Worm (Caenorhabditis elegans) whole organism, young adult: Measurements from ENCODE around the gene T09B9.3.

Source experiments
- B0019.2 ChIP-seq: fragments of 200-800 bp; sonication (Bioruptor generic); conservative IDR thresholded peaks from 2 replicates; pipeline ENCODE4 v1.3.6; 2022; ENCODE audit warnings: missing genetic modification reagents, missing genetic modification characterization, missing compliant biosample characterization
- B0261.1 ChIP-seq: sonication (generic microtip); optimal IDR thresholded peaks from 2 replicates; lab custom pipeline; 2016; ENCODE audit warnings: mild to moderate bottlenecking, missing genetic modification characterization, moderate library complexity, missing compliant biosample characterization
- D2030.7 ChIP-seq: fragments of 200-800 bp; sonication (Bioruptor generic); IDR thresholded peaks from 2 replicates; pipeline ENCODE4 v1.3.6; 2022; ENCODE audit warnings: missing genetic modification reagents, missing genetic modification characterization, missing compliant biosample characterization
- F37B4.10 ChIP-seq: fragments of 200-800 bp; sonication (Bioruptor generic); IDR thresholded peaks from 2 replicates; pipeline ENCODE4 v1.3.6; 2022; ENCODE audit warnings: missing genetic modification characterization, missing compliant biosample characterization
- F57A8.1 ChIP-seq: fragments of 200-800 bp; sonication (Bioruptor generic); optimal IDR thresholded peaks from 2 replicates; lab custom pipeline; 2018; ENCODE audit warnings: mild to moderate bottlenecking, missing genetic modification characterization, moderate library complexity, missing compliant biosample characterization
- K12H6.12 ChIP-seq: fragments of 200-800 bp; sonication (Bioruptor generic); optimal IDR thresholded peaks from 2 replicates; lab custom pipeline; 2018; ENCODE audit warnings: mild to moderate bottlenecking, missing genetic modification characterization, missing compliant biosample characterization
- T07F8.4 ChIP-seq: sonication (generic microtip); optimal IDR thresholded peaks from 2 replicates; lab custom pipeline; 2016; ENCODE audit warnings: mild to moderate bottlenecking, missing genetic modification characterization, moderate library complexity, missing compliant biosample characterization
- Y53G8AR.9 ChIP-seq: fragments of 200-800 bp; sonication (Bioruptor generic); conservative IDR thresholded peaks from 2 replicates; pipeline ENCODE4 v1.3.6; 2022; ENCODE audit warnings: missing genetic modification reagents, missing genetic modification characterization, missing compliant biosample characterization
- Y95B8A.8 ChIP-seq: fragments of 200-800 bp; sonication (Bioruptor generic); IDR thresholded peaks from 2 replicates; pipeline ENCODE4 v1.3.6; 2022; ENCODE audit warnings: missing genetic modification reagents, missing genetic modification characterization, missing compliant biosample characterization
- ZK185.1 ChIP-seq: sonication (generic microtip); optimal IDR thresholded peaks from 2 replicates; lab custom pipeline; 2016; ENCODE audit warnings: mild to moderate bottlenecking, missing genetic modification characterization, missing compliant biosample characterization; ENCODE audit not compliant: poor library complexity, severe bottlenecking
- aptf-2 ChIP-seq: fragments of 200-800 bp; sonication (Bioruptor generic); conservative IDR thresholded peaks from 2 replicates; pipeline ENCODE4 v1.3.6; 2022; ENCODE audit warnings: missing genetic modification reagents, missing genetic modification characterization, missing compliant biosample characterization
- athp-1 ChIP-seq: sonication (generic microtip); optimal IDR thresholded peaks from 2 replicates; lab custom pipeline; 2017; ENCODE audit warnings: mild to moderate bottlenecking, missing genetic modification characterization, missing compliant biosample characterization
- attf-5 ChIP-seq: fragments of 200-800 bp; sonication (Bioruptor generic); optimal IDR thresholded peaks from 2 replicates; lab custom pipeline; 2018; ENCODE audit warnings: mild to moderate bottlenecking, missing genetic modification characterization, missing compliant biosample characterization
- bed-1 ChIP-seq: fragments of 200-800 bp; sonication (Bioruptor generic); IDR thresholded peaks from 2 replicates; pipeline ENCODE4 v1.3.6; 2022; ENCODE audit warnings: missing genetic modification reagents, missing genetic modification characterization, missing compliant biosample characterization
- bed-2 ChIP-seq: fragments of 200-800 bp; sonication (Bioruptor generic); IDR thresholded peaks from 2 replicates; pipeline ENCODE4 v1.3.6; 2022; ENCODE audit warnings: missing genetic modification reagents, missing genetic modification characterization, missing compliant biosample characterization
- ceh-58 ChIP-seq: fragments of 200-800 bp; sonication (Bioruptor generic); IDR thresholded peaks from 2 replicates; pipeline ENCODE4 v1.3.6; 2022; ENCODE audit warnings: missing genetic modification characterization, missing compliant biosample characterization
- ceh-79 ChIP-seq: sonication (generic microtip); optimal IDR thresholded peaks from 2 replicates; lab custom pipeline; 2017; ENCODE audit warnings: mild to moderate bottlenecking, missing genetic modification characterization, missing compliant biosample characterization
- chd-7 ChIP-seq: sonication (generic microtip); optimal IDR thresholded peaks from 2 replicates; lab custom pipeline; 2016; ENCODE audit warnings: mild to moderate bottlenecking, missing genetic modification characterization, moderate library complexity, missing compliant biosample characterization
- efl-1 ChIP-seq: fragments of 150-350 bp; optimal IDR thresholded peaks from 2 replicates; lab custom pipeline; 2014; ENCODE audit warnings: missing biosample characterization, missing genetic modification reagents, missing genetic modification characterization
- egrh-3 ChIP-seq: fragments of 200-800 bp; sonication (Bioruptor generic); IDR thresholded peaks from 2 replicates; pipeline ENCODE4 v1.3.6; 2022; ENCODE audit warnings: missing genetic modification reagents, missing genetic modification characterization, missing compliant biosample characterization
- ets-4 ChIP-seq: fragments of 200-800 bp; sonication (Bioruptor generic); optimal IDR thresholded peaks from 2 replicates; lab custom pipeline; 2018; ENCODE audit warnings: mild to moderate bottlenecking, missing genetic modification characterization, missing compliant biosample characterization
- gei-17 ChIP-seq: fragments of 200-800 bp; sonication (Bioruptor generic); optimal IDR thresholded peaks from 2 replicates; lab custom pipeline; 2018; ENCODE audit warnings: mild to moderate bottlenecking, missing genetic modification characterization, missing compliant biosample characterization
- him-1 ChIP-seq: sonication (generic microtip); optimal IDR thresholded peaks from 2 replicates; lab custom pipeline; 2016; ENCODE audit warnings: missing genotype, missing genetic modification reagents, missing genetic modification characterization, missing compliant biosample characterization
- lag-1 ChIP-seq: fragments of 200-800 bp; sonication (Bioruptor generic); IDR thresholded peaks from 2 replicates; pipeline ENCODE4 v1.3.6; 2022; ENCODE audit warnings: missing genetic modification reagents, missing genetic modification characterization, missing compliant biosample characterization
- lsy-27 ChIP-seq: sonication (generic microtip); optimal IDR thresholded peaks from 2 replicates; lab custom pipeline; 2017; ENCODE audit warnings: missing genetic modification characterization, mild to moderate bottlenecking, missing compliant biosample characterization, antibody characterized with exemption, missing genotype, borderline replicate concordance; ENCODE audit not compliant: insufficient read depth
- madf-10 ChIP-seq: sonication (generic microtip); optimal IDR thresholded peaks from 2 replicates; lab custom pipeline; 2016; ENCODE audit warnings: mild to moderate bottlenecking, missing genetic modification characterization, missing compliant biosample characterization
- mcd-1 ChIP-seq: fragments of 200-800 bp; sonication (Bioruptor generic); IDR thresholded peaks from 2 replicates; pipeline ENCODE4 v1.3.6; 2022; ENCODE audit warnings: missing genetic modification reagents, missing genetic modification characterization, missing compliant biosample characterization
- mel-28 ChIP-seq: sonication (generic microtip); optimal IDR thresholded peaks from 2 replicates; lab custom pipeline; 2016; ENCODE audit warnings: borderline replicate concordance, mild to moderate bottlenecking, missing genetic modification characterization, missing compliant biosample characterization
- mxl-1 ChIP-seq: sonication (generic microtip); optimal IDR thresholded peaks from 2 replicates; lab custom pipeline; 2016; ENCODE audit warnings: missing genetic modification characterization, missing compliant biosample characterization
- nhr-120 ChIP-seq: fragments of 200-800 bp; sonication (Bioruptor generic); IDR thresholded peaks from 2 replicates; pipeline ENCODE4 v1.3.6; 2022; ENCODE audit warnings: missing genetic modification characterization, missing compliant biosample characterization
- nhr-179 ChIP-seq: sonication (generic microtip); optimal IDR thresholded peaks from 2 replicates; lab custom pipeline; 2016; ENCODE audit warnings: mild to moderate bottlenecking, missing genetic modification characterization, missing compliant biosample characterization
- nhr-80 ChIP-seq: sonication (generic microtip); optimal IDR thresholded peaks from 2 replicates; lab custom pipeline; 2016; ENCODE audit warnings: missing genetic modification characterization, missing compliant biosample characterization
- rpc-1 ChIP-seq, 2 experiments: fragments of 150-350 bp in 1 of 2; sonication (generic microtip) in 1 of 2; optimal IDR thresholded peaks; 2 replicates each; lab custom pipeline; 2014 to 2018; ENCODE audit warnings: missing biosample characterization in 1 of 2, missing genetic modification characterization in 1 of 2, missing genetic modification reagents in 1 of 2, missing genotype in 1 of 2
- sdz-38 ChIP-seq: sonication (generic microtip); optimal IDR thresholded peaks from 2 replicates; lab custom pipeline; 2016; ENCODE audit warnings: missing genotype, missing genetic modification characterization, missing compliant biosample characterization
- snpc-1.1 ChIP-seq: sonication (generic microtip); optimal IDR thresholded peaks from 2 replicates; lab custom pipeline; 2017; ENCODE audit warnings: missing genetic modification characterization, mild to moderate bottlenecking, missing compliant biosample characterization, antibody characterized with exemption, moderate library complexity, missing genotype, missing genetic modification reagents; ENCODE audit not compliant: insufficient read depth
- snpc-1.3 ChIP-seq: sonication (generic microtip); optimal IDR thresholded peaks from 2 replicates; lab custom pipeline; 2017; ENCODE audit warnings: missing genetic modification characterization, mild to moderate bottlenecking, missing compliant biosample characterization, antibody characterized with exemption, moderate library complexity, missing genotype, missing genetic modification reagents; ENCODE audit not compliant: insufficient read depth
- tbp1 ChIP-seq: fragments of 200-800 bp; sonication (Bioruptor generic); optimal IDR thresholded peaks from 2 replicates; lab custom pipeline; 2018; ENCODE audit warnings: mild to moderate bottlenecking, missing genetic modification characterization, missing compliant biosample characterization
- ztf-26 ChIP-seq: sonication (generic microtip); optimal IDR thresholded peaks from 2 replicates; lab custom pipeline; 2017; ENCODE audit warnings: missing genetic modification characterization, missing compliant biosample characterization
- ztf-6 ChIP-seq: fragments of 200-800 bp; sonication (Bioruptor generic); IDR thresholded peaks from 2 replicates; pipeline ENCODE4 v1.3.6; 2022; ENCODE audit warnings: missing genetic modification reagents, missing genetic modification characterization, missing compliant biosample characterization

Gene T09B9.3

DNA sequence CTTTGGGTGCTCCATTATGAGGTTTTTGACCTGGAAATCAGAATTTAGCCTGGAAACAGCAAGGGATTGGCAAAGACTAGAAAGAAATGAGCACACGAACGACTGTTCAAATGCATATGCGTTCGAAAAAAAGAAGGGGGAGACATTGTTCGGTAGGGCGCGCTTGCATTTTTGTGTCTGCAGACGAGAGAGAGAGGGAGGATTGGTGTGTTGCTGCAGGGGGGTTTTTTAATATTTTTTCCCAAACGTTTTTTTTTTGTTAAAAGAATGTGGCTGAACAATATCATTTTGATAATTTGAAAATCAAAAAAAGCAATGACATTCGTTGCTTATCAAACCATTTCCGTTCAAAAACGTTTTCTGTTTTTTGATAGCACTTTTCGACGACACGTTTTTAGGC is 13.2 kb upstream of the T09B9.3 start, which contains the start of gene T09B9.4:
Gene T09B9.4, minus strand, starts transcription at position 30 of the 400 bp plus-strand sequence.
- TF ChIP-seq K12H6.12 (tag; lab: Kevin White, UChicago), result no peak
- TF ChIP-seq aptf-2 (GFP tag; lab: Robert Waterston, UW), result no peak
- TF ChIP-seq mcd-1, result peak; percentile 87
- TF ChIP-seq nhr-80, result peak; percentile 80
- no peak for TF ChIP-seq madf-10 (tag; lab: Kevin White, UChicago)

DNA sequence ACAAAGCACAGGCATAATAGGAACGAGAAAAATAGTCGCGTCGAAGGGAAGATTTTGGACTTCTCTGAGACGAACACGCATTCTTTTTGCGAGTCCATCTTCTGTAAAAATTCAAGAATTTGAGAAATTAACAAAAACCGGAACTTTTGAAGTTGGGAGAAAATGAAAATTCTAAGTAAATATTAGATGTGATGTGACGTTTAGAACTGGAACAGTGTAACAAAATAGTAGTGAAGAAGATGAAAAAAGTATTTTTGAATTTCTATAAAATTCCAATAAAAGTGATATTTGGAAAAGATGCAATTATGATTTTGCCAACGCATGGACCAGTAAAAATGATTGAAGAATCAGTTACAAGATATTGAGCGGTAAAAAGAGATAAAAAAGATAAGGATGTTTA is 3.7 kb upstream of the T09B9.3 start, which contains the start of gene slc-17.9:
Gene slc-17.9, minus strand, starts transcription at position 101 of the 400 bp plus-strand sequence.
- no peak for TF ChIP-seq ztf-26 (tag; lab: Kevin White, UChicago)
- TF ChIP-seq snpc-1.3 (tag; lab: Kevin White, UChicago), result no peak
- TF ChIP-seq nhr-120 (GFP tag; lab: Robert Waterston, UW), result no peak
- TF ChIP-seq attf-5 (GFP tag; lab: Kevin White, UChicago), result no peak
- TF ChIP-seq ceh-79 (tag; lab: Kevin White, UChicago), result no peak
- TF ChIP-seq ztf-6, result no peak
- no peak for TF ChIP-seq ets-4
- TF ChIP-seq B0019.2 (GFP tag; lab: Robert Waterston, UW), result no peak
- TF ChIP-seq ceh-58 (GFP tag; lab: Robert Waterston, UW), result no peak
- TF ChIP-seq aptf-2 (GFP tag; lab: Robert Waterston, UW), result no peak
- TF ChIP-seq mxl-1 (tag; lab: Kevin White, UChicago), result no peak
- TF ChIP-seq D2030.7 (GFP tag; lab: Robert Waterston, UW), result no peak

DNA sequence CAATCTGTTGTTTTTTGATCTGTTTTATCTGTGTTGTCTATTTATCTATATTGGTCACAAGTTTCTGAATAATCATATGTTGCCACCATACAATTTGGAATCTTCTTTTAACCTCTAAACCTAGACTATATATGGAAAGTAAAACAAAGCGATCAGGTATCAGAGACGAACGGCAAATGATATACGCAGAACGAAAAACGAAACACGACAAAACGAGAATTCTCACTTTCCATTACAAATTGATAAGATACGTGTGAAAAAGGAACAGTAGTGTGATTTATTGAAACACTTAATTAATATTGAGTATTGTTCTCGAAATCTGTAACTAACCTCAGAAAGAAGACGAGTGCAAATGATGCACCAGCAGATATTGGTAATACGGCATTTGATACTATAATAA is 2.7 kb upstream of the T09B9.3 start:
- TF ChIP-seq ZK185.1 (tag; lab: Kevin White, UChicago) (no peak), Y95B8A.8 (no peak), bed-2 (GFP tag; lab: Robert Waterston, UW) (no peak), bed-1 (no peak), gei-17 (GFP tag; lab: Kevin White, UChicago) (no peak), F57A8.1 (GFP tag; lab: Kevin White, UChicago) (no peak), lag-1 (GFP tag; lab: Robert Waterston, UW) (no peak), him-1 (tag; lab: Kevin White, UChicago) (no peak), lsy-27 (tag; lab: Kevin White, UChicago) (no peak), tbp1 (no peak), F37B4.10 (GFP tag; lab: Robert Waterston, UW) (no peak), Y53G8AR.9 (GFP tag; lab: Robert Waterston, UW) (no peak), nhr-80 (no peak), ztf-6 (no peak), efl-1 (GFP tag; lab: Kevin White, UChicago) (no peak), B0261.1 (tag; lab: Kevin White, UChicago) (no peak), nhr-179 (tag; lab: Kevin White, UChicago) (no peak)

DNA sequence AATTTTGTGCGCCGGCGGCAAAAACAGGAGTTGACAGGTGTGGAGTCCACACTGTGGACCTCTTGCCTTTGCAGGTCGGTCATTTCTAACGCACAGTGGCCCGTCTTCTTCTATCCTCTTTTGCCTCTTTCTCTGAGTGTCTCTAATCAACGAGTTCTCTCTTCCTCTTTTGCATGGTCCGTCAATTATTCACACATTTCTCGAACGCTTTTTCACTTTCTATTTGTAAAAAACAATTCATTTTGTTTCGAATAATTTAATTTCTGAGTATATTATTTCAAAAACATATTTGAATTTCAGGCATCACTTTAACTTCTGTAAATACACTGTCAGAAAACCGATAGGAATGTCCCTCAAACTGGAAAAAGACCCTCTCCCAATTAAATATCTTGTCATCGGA is 4.2 kb downstream of the T09B9.3 start, which contains the start of gene T09B9.1:
Gene T09B9.1, plus strand, starts transcription at position 301 of the 400 bp plus-strand sequence.
- TF ChIP-seq madf-10 (tag; lab: Kevin White, UChicago) (no peak), mel-28 (tag; lab: Kevin White, UChicago) (no peak), efl-1 (GFP tag; lab: Kevin White, UChicago) (peak; percentile 41)

DNA sequence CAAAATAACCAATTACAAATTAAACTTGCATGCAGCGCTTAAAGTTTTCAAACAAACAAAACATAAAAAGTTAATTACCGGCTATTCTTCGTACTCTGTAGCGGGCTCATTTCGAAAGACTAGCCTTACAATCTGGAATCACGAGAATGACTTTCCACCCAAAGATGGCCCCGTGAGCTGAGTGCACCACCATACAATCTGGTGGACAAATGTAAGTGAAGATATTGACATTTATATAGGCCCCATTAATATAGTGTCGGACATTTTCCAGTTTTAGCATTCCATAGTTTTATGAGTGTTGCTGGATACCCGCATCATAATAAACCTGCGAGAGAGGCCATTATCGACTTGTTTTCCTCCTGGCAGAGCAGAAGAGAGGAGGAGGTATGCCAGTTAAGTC is 6.6 kb downstream of the T09B9.3 start:
- TF ChIP-seq egrh-3 (GFP tag; lab: Robert Waterston, UW) (no peak), T07F8.4 (tag; lab: Kevin White, UChicago) (no peak), athp-1 (tag; lab: Kevin White, UChicago) (no peak), sdz-38 (tag; lab: Kevin White, UChicago) (no peak), tbp1 (peak; percentile 67), rpc-1 (optimal IDR thresholded peaks at IDR 0.05; lab: Kevin White, UChicago) (peak; percentile 1), rpc-1 (tag; optimal IDR thresholded peaks at IDR 0.05; lab: Kevin White, UChicago) (peak; percentile 62), chd-7 (tag; lab: Kevin White, UChicago) (no peak), snpc-1.1 (tag; lab: Kevin White, UChicago) (peak; percentile 66)
